Fruit fly (Drosophila melanogaster) whole organism, adult: ENCODE measurements around the gene Plzf.

Experiments used
- CG7045 ChIP-seq: fragments of 200-800 bp; sonication (Bioruptor generic); optimal IDR thresholded peaks from 2 replicates; lab custom pipeline; 2017; ENCODE audit warnings: missing biosample characterization, mild to moderate bottlenecking, missing genetic modification characterization
- Hr96 ChIP-seq: fragments of 200-800 bp; sonication (Bioruptor generic); optimal IDR thresholded peaks from 2 replicates; lab custom pipeline; 2016; ENCODE audit warnings: missing biosample characterization, missing genetic modification characterization
- kay ChIP-seq: fragments of 200-800 bp; sonication (Bioruptor generic); peaks from one replicate; lab custom pipeline; 2016; ENCODE audit warnings: missing biosample characterization, missing genetic modification characterization, borderline replicate concordance
- pad ChIP-seq: fragments of 200-800 bp; sonication (Bioruptor generic); optimal IDR thresholded peaks from 3 replicates; lab custom pipeline; 2017; ENCODE audit warnings: missing biosample characterization, missing genetic modification characterization, mild to moderate bottlenecking, moderate library complexity, missing genetic modification reagents
- tj ChIP-seq: fragments of 200-800 bp; sonication (Bioruptor generic); optimal IDR thresholded peaks from 3 replicates; lab custom pipeline; 2017; ENCODE audit warnings: missing biosample characterization, mild to moderate bottlenecking, missing genetic modification characterization, moderate library complexity

dm6 chr2L:12078123-12078658 is 29.5 kb upstream of the Plzf start:
- no peak for TF ChIP-seq Hr96
- no peak for TF ChIP-seq pad (GFP tag; lab: Kevin White, UChicago)
- TF ChIP-seq CG7045, result no peak
- TF ChIP-seq tj, result no peak
- TF ChIP-seq kay (GFP tag; lab: Kevin White, UChicago), result no peak
